ENCODE assay signal across 5 fruit fly cellular contexts in genomic region chr3R:24148838-24149237, dm6.
TF ChIP-seq lines count a peak whose summit lies in the region.

Slimp (minus strand) TSS chr3R:24148967.

- no peak for TF ChIP-seq CTCF in whole organism, embryonic (GFP tag; optimal IDR thresholded peaks at IDR 0.05; lab: Kevin White, UChicago)

TF ChIP-seq in whole organism, adult, 20 proteins besides CTCF, POLR2A, EP300 and RAD21 (continues in another document):
- no peak for TF ChIP-seq Clk (GFP tag; optimal IDR thresholded peaks at IDR 0.05; lab: Kevin White, UChicago)
- no peak for TF ChIP-seq CG7045 (GFP tag; optimal IDR thresholded peaks at IDR 0.05; lab: Kevin White, UChicago)
- TF ChIP-seq CG14711 (tag; optimal IDR thresholded peaks at IDR 0.05; lab: Kevin White, UChicago): peak; percentile 18
- no peak for TF ChIP-seq kay (GFP tag; lab: Kevin White, UChicago; ENCODE audit: borderline replicate concordance)
- TF ChIP-seq CG12768 (GFP tag; optimal IDR thresholded peaks at IDR 0.05; lab: Kevin White, UChicago): peak; percentile 3
- TF ChIP-seq CG33017 (tag; optimal IDR thresholded peaks at IDR 0.05; lab: Kevin White, UChicago): peak; percentile 22
- no peak for TF ChIP-seq cic (GFP tag; optimal IDR thresholded peaks at IDR 0.05; lab: Kevin White, UChicago)
- peak; percentile 18 for TF ChIP-seq Mnt (GFP tag; optimal IDR thresholded peaks at IDR 0.05; lab: Kevin White, UChicago)
- TF ChIP-seq Crg-1 (GFP tag; optimal IDR thresholded peaks at IDR 0.05; lab: Kevin White, UChicago): peak; percentile 16
- no peak for TF ChIP-seq tj (GFP tag; optimal IDR thresholded peaks at IDR 0.05; lab: Kevin White, UChicago)
- TF ChIP-seq CG11617 (GFP tag; optimal IDR thresholded peaks at IDR 0.05; lab: Kevin White, UChicago): peak; percentile 61
- TF ChIP-seq bab1 (GFP tag; optimal IDR thresholded peaks at IDR 0.05; lab: Kevin White, UChicago): peak; percentile 31
- TF ChIP-seq cnc (optimal IDR thresholded peaks at IDR 0.05; lab: Kevin White, UChicago): no peak
- TF ChIP-seq CG7101 (tag; optimal IDR thresholded peaks at IDR 0.05; lab: Kevin White, UChicago): peak; percentile 23
- peak; percentile 66 for TF ChIP-seq CG5204 (GFP tag; optimal IDR thresholded peaks at IDR 0.05; lab: Kevin White, UChicago)
- no peak for TF ChIP-seq ovo (GFP tag; optimal IDR thresholded peaks at IDR 0.05; lab: Kevin White, UChicago)
- TF ChIP-seq pad (GFP tag; optimal IDR thresholded peaks at IDR 0.05; lab: Kevin White, UChicago): peak; percentile 3
- peak; percentile 7 for TF ChIP-seq CG1620 (GFP tag; optimal IDR thresholded peaks at IDR 0.05; lab: Kevin White, UChicago)

TF ChIP-seq in whole organism, embryonic, 481 proteins besides CTCF, POLR2A, EP300 and RAD21 (continues in another document):
- TF ChIP-seq wdn (GFP tag; IDR thresholded peaks at IDR 0.05; lab: Robert Waterston, UW): no peak
- peak; percentile 7 for TF ChIP-seq Hsf (GFP tag; optimal IDR thresholded peaks at IDR 0.05; lab: Kevin White, UChicago)
- no peak for TF ChIP-seq CG6791 (GFP tag; IDR thresholded peaks at IDR 0.05; lab: Robert Waterston, UW; ENCODE audit: partially characterized antibody)
- TF ChIP-seq CG2678 (tag; optimal IDR thresholded peaks at IDR 0.05; lab: Kevin White, UChicago): peak; percentile 39
- TF ChIP-seq Dll (GFP tag; IDR thresholded peaks at IDR 0.05; lab: Robert Waterston, UW; ENCODE audit: partially characterized antibody): peak; percentile 52; the same call in 1 of the 4 replicates
- TF ChIP-seq lbe (GFP tag; optimal IDR thresholded peaks at IDR 0.05; lab: Kevin White, UChicago): peak; percentile 7
- no peak for TF ChIP-seq sim (GFP tag; IDR thresholded peaks at IDR 0.05; lab: Robert Waterston, UW)
- TF ChIP-seq p53 (GFP tag; optimal IDR thresholded peaks at IDR 0.05; lab: Kevin White, UChicago): no peak
- 0 out of 3 replicates have a peak, but pooled peaks have one; percentile 32 for TF ChIP-seq CG17361 (GFP tag; IDR thresholded peaks at IDR 0.05; lab: Robert Waterston, UW)
- peak; percentile 13 for TF ChIP-seq CG17829 (tag; optimal IDR thresholded peaks at IDR 0.05; lab: Kevin White, UChicago)
- TF ChIP-seq CG7745 (tag; optimal IDR thresholded peaks at IDR 0.05; lab: Kevin White, UChicago): no peak
- peak; percentile 2 for TF ChIP-seq CG17359 (tag; optimal IDR thresholded peaks at IDR 0.05; lab: Kevin White, UChicago)
- TF ChIP-seq CG3281 (GFP tag; optimal IDR thresholded peaks at IDR 0.05; lab: Kevin White, UChicago): peak; percentile 6
- no peak for TF ChIP-seq chn (GFP tag; optimal IDR thresholded peaks at IDR 0.05; lab: Kevin White, UChicago)
- TF ChIP-seq CG12391 (tag; optimal IDR thresholded peaks at IDR 0.05; lab: Kevin White, UChicago): peak; percentile 40
- TF ChIP-seq BEAF-32 (GFP tag; optimal IDR thresholded peaks at IDR 0.05; lab: Kevin White, UChicago): peak; percentile 16
- TF ChIP-seq tin (GFP tag; optimal IDR thresholded peaks at IDR 0.05; lab: Kevin White, UChicago): peak; percentile 1
- TF ChIP-seq vvl (GFP tag; IDR thresholded peaks at IDR 0.05; lab: Robert Waterston, UW): 0 out of 2 replicates have a peak, but pooled peaks have one; percentile 34

TF ChIP-seq in whole organism, prepupa, 60 proteins besides CTCF, POLR2A, EP300 and RAD21 (continues in another document):
- TF ChIP-seq CG7368 (GFP tag; optimal IDR thresholded peaks at IDR 0.05; lab: Kevin White, UChicago): no peak
- no peak for TF ChIP-seq Blimp-1 (GFP tag; optimal IDR thresholded peaks at IDR 0.05; lab: Kevin White, UChicago)
- TF ChIP-seq CG32006 (GFP tag; optimal IDR thresholded peaks at IDR 0.05; lab: Kevin White, UChicago): peak; percentile 13
- TF ChIP-seq CG31627 (GFP tag; optimal IDR thresholded peaks at IDR 0.05; lab: Kevin White, UChicago): peak; percentile 27
- TF ChIP-seq OdsH (GFP tag; optimal IDR thresholded peaks at IDR 0.05; lab: Kevin White, UChicago): peak; percentile 33
- no peak for TF ChIP-seq CG8632 (GFP tag; optimal IDR thresholded peaks at IDR 0.05; lab: Kevin White, UChicago)
- no peak for TF ChIP-seq CG11902 (GFP tag; optimal IDR thresholded peaks at IDR 0.05; lab: Kevin White, UChicago)
- TF ChIP-seq CG6854 (GFP tag; optimal IDR thresholded peaks at IDR 0.05; lab: Kevin White, UChicago): no peak
- TF ChIP-seq Gug (GFP tag; IDR thresholded peaks at IDR 0.05; lab: Robert Waterston, UW): no peak
- TF ChIP-seq CG3032 (tag; optimal IDR thresholded peaks at IDR 0.05; lab: Kevin White, UChicago): peak; percentile 14
- TF ChIP-seq fkh (GFP tag; optimal IDR thresholded peaks at IDR 0.05; lab: Kevin White, UChicago): no peak
- no peak for TF ChIP-seq CG1621 (tag; optimal IDR thresholded peaks at IDR 0.05; lab: Kevin White, UChicago)
- no peak for TF ChIP-seq dac (GFP tag; optimal IDR thresholded peaks at IDR 0.05; lab: Kevin White, UChicago)
- peak; percentile 53; the same call in 1 of the 3 replicates for TF ChIP-seq CG6163 (GFP tag; IDR thresholded peaks at IDR 0.05; lab: Robert Waterston, UW)
- TF ChIP-seq CG8119 (GFP tag; IDR thresholded peaks at IDR 0.05; lab: Robert Waterston, UW): 0 out of 3 replicates have a peak, but pooled peaks have one; percentile 15
- peak; percentile 15 for TF ChIP-seq CG10631 (GFP tag; optimal IDR thresholded peaks at IDR 0.05; lab: Kevin White, UChicago)
- TF ChIP-seq CG16779 (tag; optimal IDR thresholded peaks at IDR 0.05; lab: Kevin White, UChicago): no peak
- TF ChIP-seq eg (GFP tag; IDR thresholded peaks at IDR 0.05; lab: Robert Waterston, UW): no peak
- TF ChIP-seq Sox15 (GFP tag; optimal IDR thresholded peaks at IDR 0.05; lab: Kevin White, UChicago): no peak
- no peak for TF ChIP-seq Lpt (GFP tag; optimal IDR thresholded peaks at IDR 0.05; lab: Kevin White, UChicago)

TF ChIP-seq in whole organism, pupa, 21 proteins besides CTCF, POLR2A, EP300 and RAD21:
- no peak for TF ChIP-seq CG8159 (tag; optimal IDR thresholded peaks at IDR 0.05; lab: Kevin White, UChicago)
- TF ChIP-seq Snoo (tag; optimal IDR thresholded peaks at IDR 0.05; lab: Kevin White, UChicago): no peak
- TF ChIP-seq Pif1A (GFP tag; optimal IDR thresholded peaks at IDR 0.05; lab: Kevin White, UChicago): peak; percentile 47
- TF ChIP-seq fd96Ca (GFP tag; IDR thresholded peaks at IDR 0.05; lab: Robert Waterston, UW): no peak
- peak; percentile 2 for TF ChIP-seq Pif1B (GFP tag; optimal IDR thresholded peaks at IDR 0.05; lab: Kevin White, UChicago)
- 0 out of 2 replicates have a peak, but pooled peaks have one; percentile 19 for TF ChIP-seq CG32121 (GFP tag; IDR thresholded peaks at IDR 0.05; lab: Robert Waterston, UW)
- TF ChIP-seq Ets98B (GFP tag; IDR thresholded peaks at IDR 0.05; lab: Robert Waterston, UW): no peak
- TF ChIP-seq rn (GFP tag; IDR thresholded peaks at IDR 0.05; lab: Robert Waterston, UW): no peak
- no peak for TF ChIP-seq CG4496 (GFP tag; IDR thresholded peaks at IDR 0.05; lab: Robert Waterston, UW)

TF ChIP-seq in whole organism, wandering third instar larva, 38 proteins besides CTCF, POLR2A, EP300 and RAD21:
- TF ChIP-seq jim (GFP tag; optimal IDR thresholded peaks at IDR 0.05; lab: Kevin White, UChicago) (no peak), Dif (GFP tag; optimal IDR thresholded peaks at IDR 0.05; lab: Kevin White, UChicago; ENCODE audit: partially characterized antibody) (no peak), OdsH (GFP tag; optimal IDR thresholded peaks at IDR 0.05; lab: Kevin White, UChicago) (no peak), Abd-B (GFP tag; optimal IDR thresholded peaks at IDR 0.05; lab: Kevin White, UChicago) (no peak), Hr83 (GFP tag; optimal IDR thresholded peaks at IDR 0.05; lab: Kevin White, UChicago; ENCODE audit: poor library complexity, severe bottlenecking) (no peak), brk (GFP tag; optimal IDR thresholded peaks at IDR 0.05; lab: Kevin White, UChicago) (no peak), sv (GFP tag; optimal IDR thresholded peaks at IDR 0.05; lab: Kevin White, UChicago) (peak; percentile 1), Jra (GFP tag; optimal IDR thresholded peaks at IDR 0.05; lab: Kevin White, UChicago) (no peak), sage (GFP tag; optimal IDR thresholded peaks at IDR 0.05; lab: Kevin White, UChicago) (peak; percentile 43), CG9705 (GFP tag; optimal IDR thresholded peaks at IDR 0.05; lab: Kevin White, UChicago) (peak; percentile 13), HLH106 (tag; optimal IDR thresholded peaks at IDR 0.05; lab: Kevin White, UChicago) (peak; percentile 50), N (GFP tag; optimal IDR thresholded peaks at IDR 0.05; lab: Kevin White, UChicago) (no peak), CG32264 (GFP tag; optimal IDR thresholded peaks at IDR 0.05; lab: Kevin White, UChicago) (no peak), h (GFP tag; optimal IDR thresholded peaks at IDR 0.05; lab: Kevin White, UChicago) (peak; percentile 53), ey (GFP tag; optimal IDR thresholded peaks at IDR 0.05; lab: Kevin White, UChicago) (peak; percentile 37), fru (GFP tag; optimal IDR thresholded peaks at IDR 0.05; lab: Kevin White, UChicago) (peak; percentile 28), psq (GFP tag; optimal IDR thresholded peaks at IDR 0.05; lab: Kevin White, UChicago) (peak; percentile 19), Hnf4 (GFP tag; optimal IDR thresholded peaks at IDR 0.05; lab: Kevin White, UChicago) (peak; percentile 38), CrebA (GFP tag; optimal IDR thresholded peaks at IDR 0.05; lab: Kevin White, UChicago; ENCODE audit: borderline replicate concordance) (no peak), rgr (GFP tag; optimal IDR thresholded peaks at IDR 0.05; lab: Kevin White, UChicago) (peak; percentile 55), usp (GFP tag; optimal IDR thresholded peaks at IDR 0.05; lab: Kevin White, UChicago) (no peak), dsf (GFP tag; optimal IDR thresholded peaks at IDR 0.05; lab: Kevin White, UChicago; ENCODE audit: borderline replicate concordance) (no peak), Sp1 (GFP tag; optimal IDR thresholded peaks at IDR 0.05; lab: Kevin White, UChicago) (peak; percentile 10), Rel (GFP tag; optimal IDR thresholded peaks at IDR 0.05; lab: Kevin White, UChicago) (no peak), Rel (tag; optimal IDR thresholded peaks at IDR 0.05; lab: Kevin White, UChicago) (peak; percentile 18), Hr78 (GFP tag; optimal IDR thresholded peaks at IDR 0.05; lab: Kevin White, UChicago) (no peak), lola (GFP tag; optimal IDR thresholded peaks at IDR 0.05; lab: Kevin White, UChicago) (no peak), foxo (GFP tag; optimal IDR thresholded peaks at IDR 0.05; lab: Kevin White, UChicago) (peak in 1 of 2 experiments; percentile 49), br (GFP tag; optimal IDR thresholded peaks at IDR 0.05; lab: Kevin White, UChicago) (peak; percentile 40), GATAd (GFP tag; optimal IDR thresholded peaks at IDR 0.05; lab: Kevin White, UChicago) (no peak), woc (GFP tag; optimal IDR thresholded peaks at IDR 0.05; lab: Kevin White, UChicago) (peak; percentile 37), tai (GFP tag; optimal IDR thresholded peaks at IDR 0.05; lab: Kevin White, UChicago) (no peak)
